Worm (Caenorhabditis elegans) whole organism, late embryonic: ENCODE results near the gene M163.22.

Source experiments
- ahr-1 ChIP-seq: sonication (generic microtip); optimal IDR thresholded peaks from 2 replicates; lab custom pipeline; 2016; ENCODE audit warnings: missing genetic modification characterization, missing compliant biosample characterization
- ama-1 ChIP-seq: fragments of 150-350 bp; optimal IDR thresholded peaks from 2 replicates; lab custom pipeline; 2014
- ceh-24 ChIP-seq: sonication (generic microtip); optimal IDR thresholded peaks from 2 replicates; lab custom pipeline; 2016; ENCODE audit warnings: mild to moderate bottlenecking, missing genetic modification characterization, missing compliant biosample characterization
- hlh-13 ChIP-seq: fragments of 200-800 bp; sonication (Bioruptor generic); optimal IDR thresholded peaks from 2 replicates; lab custom pipeline; 2018; ENCODE audit warnings: mild to moderate bottlenecking, missing genetic modification characterization, missing compliant biosample characterization
- nhr-11 ChIP-seq: fragments of 150-350 bp; optimal IDR thresholded peaks from 2 replicates; lab custom pipeline; 2014; ENCODE audit warnings: missing biosample characterization, missing genetic modification characterization
- pqm-1 ChIP-seq: sonication (generic microtip); optimal IDR thresholded peaks from 2 replicates; lab custom pipeline; 2016; ENCODE audit warnings: missing genetic modification characterization, missing compliant biosample characterization

- TF ChIP-seq ahr-1 (no peak), pqm-1 (tag; lab: Kevin White, UChicago) (no peak), nhr-11 (tag; lab: Kevin White, UChicago) (no peak), hlh-13 (GFP tag; lab: Kevin White, UChicago) (no peak), ceh-24 (no peak), ama-1 (no peak)
Observed at ce11 chrX:14503282-14503681, 37.6 kb downstream of the M163.22 start.
